Worm (Caenorhabditis elegans): ENCODE measurements around the gene ZC506.1.
A peak's percentile ranks its signal among the peaks of the same experiment; 100 is the strongest.

Gene ZC506.1

ce11 chrX:9993100-9993499 is 34.3 kb downstream of the ZC506.1 start:
- TF ChIP-seq unc-62 (GFP tag; optimal IDR thresholded peaks at IDR 0.05) = no peak
- TF ChIP-seq skn-1 (tag; optimal IDR thresholded peaks at IDR 0.05) = no peak
- no peak for TF ChIP-seq nfya-1 (tag; optimal IDR thresholded peaks at IDR 0.05; ENCODE audit: insufficient read depth)
- TF ChIP-seq pha-4 (tag; optimal IDR thresholded peaks at IDR 0.05) = peak; percentile 10
- no peak for TF ChIP-seq sea-2 (GFP tag; optimal IDR thresholded peaks at IDR 0.05)

ce11 chrX:9997344-9997743 is 38.6 kb downstream of the ZC506.1 start:
- TF ChIP-seq pqm-1 (tag; optimal IDR thresholded peaks at IDR 0.05) (peak; percentile 38), nhr-77 (tag; optimal IDR thresholded peaks at IDR 0.05) (no peak), nhr-43 (tag; optimal IDR thresholded peaks at IDR 0.05; ENCODE audit: poor library complexity, severe bottlenecking) (no peak), lin-15B (tag; optimal IDR thresholded peaks at IDR 0.05) (no peak), nhr-67 (tag; optimal IDR thresholded peaks at IDR 0.05) (no peak), nhr-23 (tag; optimal IDR thresholded peaks at IDR 0.05) (no peak), mml-1 (tag; optimal IDR thresholded peaks at IDR 0.05) (no peak), ztf-4 (tag; optimal IDR thresholded peaks at IDR 0.05) (no peak), egl-5 (tag; optimal IDR thresholded peaks at IDR 0.05) (no peak), lin-39 (tag; optimal IDR thresholded peaks at IDR 0.05) (no peak), elt-2 (tag; optimal IDR thresholded peaks at IDR 0.05) (peak; percentile 59), nhr-237 (tag; optimal IDR thresholded peaks at IDR 0.05) (no peak), ztf-11 (tag; optimal IDR thresholded peaks at IDR 0.05) (no peak), ceh-9 (tag; optimal IDR thresholded peaks at IDR 0.05) (no peak)

- TF ChIP-seq nfya-1 (tag; optimal IDR thresholded peaks at IDR 0.05; ENCODE audit: insufficient read depth) (peak; percentile 70), nhr-12 (tag; optimal IDR thresholded peaks at IDR 0.05) (no peak), fkh-10 (GFP tag; optimal IDR thresholded peaks at IDR 0.05) (no peak)
Observed at ce11 chrX:9999192-9999591, 40.4 kb downstream of the ZC506.1 start, which contains the start of gene grk-1. Gene grk-1 (minus strand): TSS chrX:9999208.

ce11 chrX:9999599-10000201 is 40.9 kb downstream of the ZC506.1 start:
- TF ChIP-seq nhr-11 (tag; optimal IDR thresholded peaks at IDR 0.05) = peak; percentile 45
- TF ChIP-seq nfya-1 (tag; optimal IDR thresholded peaks at IDR 0.05; ENCODE audit: insufficient read depth) = peak; percentile 69
- TF ChIP-seq nhr-25 (tag; optimal IDR thresholded peaks at IDR 0.05) = peak; percentile 83
- no peak for TF ChIP-seq fos-1 (tag; optimal IDR thresholded peaks at IDR 0.05)
- TF ChIP-seq mml-1 (tag; optimal IDR thresholded peaks at IDR 0.05) = no peak
- TF ChIP-seq egl-27 (tag; optimal IDR thresholded peaks at IDR 0.05) = no peak
- no peak for TF ChIP-seq mdl-1 (tag; optimal IDR thresholded peaks at IDR 0.05)
- TF ChIP-seq daf-12 (tag; optimal IDR thresholded peaks at IDR 0.05) = no peak
- no peak for TF ChIP-seq aly-2 (tag; optimal IDR thresholded peaks at IDR 0.05)
- no peak for TF ChIP-seq ztf-4 (tag; optimal IDR thresholded peaks at IDR 0.05)
- TF ChIP-seq elt-1 (tag; optimal IDR thresholded peaks at IDR 0.05) = no peak
- no peak for TF ChIP-seq pqm-1 (tag; optimal IDR thresholded peaks at IDR 0.05)
- TF ChIP-seq unc-39 (tag; optimal IDR thresholded peaks at IDR 0.05) = no peak
- no peak for TF ChIP-seq jun-1 (tag; optimal IDR thresholded peaks at IDR 0.05)
- TF ChIP-seq elt-2 (tag; optimal IDR thresholded peaks at IDR 0.05) = peak; percentile 50
- TF ChIP-seq ama-1 (optimal IDR thresholded peaks at IDR 0.05) = no peak
- TF ChIP-seq ceh-28 (tag; optimal IDR thresholded peaks at IDR 0.05) = peak; percentile 89
- peak; percentile 71 for TF ChIP-seq fkh-10 (GFP tag; optimal IDR thresholded peaks at IDR 0.05)
- peak; percentile 70 for TF ChIP-seq ceh-82 (tag; optimal IDR thresholded peaks at IDR 0.05)
- TF ChIP-seq pha-4 (tag; optimal IDR thresholded peaks at IDR 0.05) = peak; percentile 69
- no peak for TF ChIP-seq zag-1 (tag; optimal IDR thresholded peaks at IDR 0.05)
- TF ChIP-seq nhr-43 (tag; optimal IDR thresholded peaks at IDR 0.05; ENCODE audit: poor library complexity, severe bottlenecking) = no peak
- TF ChIP-seq fkh-2 (tag; optimal IDR thresholded peaks at IDR 0.05) = no peak
- TF ChIP-seq nhr-12 (tag; optimal IDR thresholded peaks at IDR 0.05) = no peak
- TF ChIP-seq ceh-9 (tag; optimal IDR thresholded peaks at IDR 0.05) = no peak
- TF ChIP-seq nhr-28 (tag; optimal IDR thresholded peaks at IDR 0.05) = no peak
- TF ChIP-seq nhr-237 (tag; optimal IDR thresholded peaks at IDR 0.05) = no peak
- TF ChIP-seq tbx-2 (tag; optimal IDR thresholded peaks at IDR 0.05) = peak; percentile 64
- TF ChIP-seq lsy-12 (tag; optimal IDR thresholded peaks at IDR 0.05) = peak; percentile 92
- peak; percentile 81 for TF ChIP-seq sea-2 (GFP tag; optimal IDR thresholded peaks at IDR 0.05)
- TF ChIP-seq lin-39 (tag; optimal IDR thresholded peaks at IDR 0.05) = peak; percentile 49
- TF ChIP-seq skn-1 (tag; optimal IDR thresholded peaks at IDR 0.05) = no peak
- TF ChIP-seq ztf-11 (tag; optimal IDR thresholded peaks at IDR 0.05) = peak; percentile 3
- TF ChIP-seq hmg-11 (tag; optimal IDR thresholded peaks at IDR 0.05) = peak; percentile 96
- TF ChIP-seq ZK546.5 (tag; optimal IDR thresholded peaks at IDR 0.05) = no peak
- TF ChIP-seq eor-1 (tag; optimal IDR thresholded peaks at IDR 0.05) = no peak
- TF ChIP-seq egl-5 (tag; optimal IDR thresholded peaks at IDR 0.05) = peak; percentile 68
- TF ChIP-seq nhr-77 (tag; optimal IDR thresholded peaks at IDR 0.05) = no peak
- TF ChIP-seq ceh-16 (tag; optimal IDR thresholded peaks at IDR 0.05) = no peak
- TF ChIP-seq nhr-67 (tag; optimal IDR thresholded peaks at IDR 0.05) = no peak
- peak; percentile 89 for TF ChIP-seq nhr-23 (tag; optimal IDR thresholded peaks at IDR 0.05)
- peak; percentile 70 for TF ChIP-seq snpc-4 (tag; optimal IDR thresholded peaks at IDR 0.05)
- TF ChIP-seq unc-62 (GFP tag; optimal IDR thresholded peaks at IDR 0.05) = no peak

Measured in whole organism, L3 larva.